Fruit fly (Drosophila melanogaster) whole organism, wandering third instar larva: ENCODE data around the gene CycB3.

Source experiments
- Abd-B ChIP-seq: fragments of >200 bp; optimal IDR thresholded peaks from 2 replicates; lab custom pipeline; 2017; ENCODE audit warnings: missing biosample characterization, missing genetic modification characterization
- CG32264 ChIP-seq: fragments of 200-800 bp; sonication (Bioruptor generic); optimal IDR thresholded peaks from 2 replicates; lab custom pipeline; 2016; ENCODE audit warnings: missing biosample characterization, missing genetic modification characterization
- CG9705 ChIP-seq: fragments of 200-800 bp; sonication (Bioruptor generic); optimal IDR thresholded peaks from 2 replicates; lab custom pipeline; 2018; ENCODE audit warnings: missing biosample characterization, mild to moderate bottlenecking, missing genetic modification characterization
- CrebA ChIP-seq: fragments of 200-800 bp; sonication (Bioruptor generic); optimal IDR thresholded peaks from 2 replicates; lab custom pipeline; 2016; ENCODE audit warnings: missing biosample characterization, mild to moderate bottlenecking, missing genetic modification characterization, borderline replicate concordance
- Dfd ChIP-seq: fragments of >200 bp; optimal IDR thresholded peaks from 2 replicates; lab custom pipeline; 2017; ENCODE audit warnings: missing biosample characterization, missing genetic modification characterization
- Dif ChIP-seq: fragments of 200-275, 200-300 bp; sonication (Bioruptor generic); optimal IDR thresholded peaks from 2 replicates; lab custom pipeline; 2018; ENCODE audit warnings: missing biosample characterization, missing genetic modification characterization; ENCODE audit not compliant: partially characterized antibody
- GATAd ChIP-seq: sonication (Bioruptor generic); optimal IDR thresholded peaks from 2 replicates; lab custom pipeline; 2016; ENCODE audit warnings: missing biosample characterization, missing genetic modification characterization
- HLH106 ChIP-seq: fragments of 200-800 bp; optimal IDR thresholded peaks from 3 replicates; lab custom pipeline; 2019; ENCODE audit warnings: missing biosample characterization, mild to moderate bottlenecking, missing genetic modification characterization, moderate library complexity
- Hnf4 ChIP-seq: fragments of 200-800 bp; sonication (Bioruptor generic); optimal IDR thresholded peaks from 2 replicates; lab custom pipeline; 2016; ENCODE audit warnings: missing biosample characterization, mild to moderate bottlenecking, missing genetic modification characterization
- Hr78 ChIP-seq: fragments of >200 bp; optimal IDR thresholded peaks from 2 replicates; lab custom pipeline; 2017; ENCODE audit warnings: missing biosample characterization, missing genetic modification characterization
- Hr83 ChIP-seq: fragments of 200-300 bp; sonication (Bioruptor generic); optimal IDR thresholded peaks from 2 replicates; lab custom pipeline; 2016; ENCODE audit warnings: missing biosample characterization, mild to moderate bottlenecking, missing genetic modification characterization, moderate library complexity; ENCODE audit not compliant: poor library complexity, severe bottlenecking
- Mio ChIP-seq: sonication (Bioruptor generic); optimal IDR thresholded peaks from 2 replicates; lab custom pipeline; 2016; ENCODE audit warnings: missing biosample characterization, missing genetic modification characterization
- Myc ChIP-seq: fragments of >200 bp; optimal IDR thresholded peaks from 2 replicates; lab custom pipeline; 2017
- N ChIP-seq: fragments of >200 bp; optimal IDR thresholded peaks from 2 replicates; lab custom pipeline; 2018; ENCODE audit warnings: missing biosample characterization, missing external identifiers, missing genetic modification characterization
- OdsH ChIP-seq: fragments of 200-800 bp; sonication (Bioruptor generic); optimal IDR thresholded peaks from 2 replicates; lab custom pipeline; 2016; ENCODE audit warnings: missing biosample characterization, mild to moderate bottlenecking, missing genetic modification characterization
- Rel ChIP-seq, 2 experiments: fragments of 200-800 bp; sonication (Bioruptor generic) in 1 of 2; optimal IDR thresholded peaks; 2 replicates in 1 of 2; 3 replicates in 1 of 2; lab custom pipeline; 2016 to 2019; ENCODE audit warnings: mild to moderate bottlenecking in 2 of 2, missing biosample characterization in 2 of 2, missing genetic modification characterization in 2 of 2, moderate library complexity in 1 of 2
- Sp1 ChIP-seq: fragments of 200-800 bp; sonication (Bioruptor generic); optimal IDR thresholded peaks from 3 replicates; lab custom pipeline; 2019; ENCODE audit warnings: missing biosample characterization, mild to moderate bottlenecking, missing genetic modification characterization, moderate library complexity
- Vsx2 ChIP-seq: fragments of 200-300, 225-300 bp; sonication (Bioruptor generic); optimal IDR thresholded peaks from 2 replicates; lab custom pipeline; 2018; ENCODE audit warnings: missing biosample characterization, missing genetic modification characterization; ENCODE audit not compliant: partially characterized antibody
- br ChIP-seq: fragments of 200-800 bp; sonication (Bioruptor generic); optimal IDR thresholded peaks from 2 replicates; lab custom pipeline; 2016; ENCODE audit warnings: missing biosample characterization, missing genetic modification characterization
- brk ChIP-seq: fragments of 200-800 bp; sonication (Bioruptor generic); optimal IDR thresholded peaks from 2 replicates; lab custom pipeline; 2016; ENCODE audit warnings: missing biosample characterization, mild to moderate bottlenecking, missing genetic modification characterization
- dl ChIP-seq, 2 experiments: fragments of 175-275, 200-275 bp in 1 of 2; fragments of 200-275 bp in 1 of 2; sonication (Bioruptor generic); optimal IDR thresholded peaks; lab custom pipeline; 2018; ENCODE audit warnings: mild to moderate bottlenecking in 2 of 2, missing biosample characterization in 2 of 2, missing genetic modification characterization in 2 of 2, moderate library complexity in 2 of 2; ENCODE audit not compliant: partially characterized antibody in 2 of 2, insufficient read depth in 1 of 2
- dmrt93B ChIP-seq: fragments of 200-800 bp; sonication (Bioruptor generic); optimal IDR thresholded peaks from 2 replicates; lab custom pipeline; 2018; ENCODE audit warnings: missing biosample characterization, mild to moderate bottlenecking, missing genetic modification characterization
- dsf ChIP-seq: sonication (Bioruptor generic); optimal IDR thresholded peaks from 2 replicates; lab custom pipeline; 2016; ENCODE audit warnings: missing biosample characterization, missing genetic modification characterization, borderline replicate concordance
- ey ChIP-seq: fragments of 200-800 bp; sonication (Bioruptor generic); optimal IDR thresholded peaks from 2 replicates; lab custom pipeline; 2016; ENCODE audit warnings: missing biosample characterization, missing genetic modification characterization
- foxo ChIP-seq, 2 experiments: fragments of 200-800 bp; sonication (Bioruptor generic); optimal IDR thresholded peaks; 2 replicates in 1 of 2; 3 replicates in 1 of 2; lab custom pipeline; 2016 to 2017; ENCODE audit warnings: missing biosample characterization in 2 of 2, missing genetic modification characterization in 2 of 2
- fru ChIP-seq: fragments of 200-800 bp; sonication (Bioruptor generic); optimal IDR thresholded peaks from 3 replicates; lab custom pipeline; 2016; ENCODE audit warnings: missing biosample characterization, mild to moderate bottlenecking, missing genetic modification characterization
- h ChIP-seq: fragments of 200-800 bp; sonication (Bioruptor generic); optimal IDR thresholded peaks from 3 replicates; lab custom pipeline; 2016; ENCODE audit warnings: missing biosample characterization, mild to moderate bottlenecking, missing genetic modification characterization
- jim ChIP-seq: fragments of 175-275, 200-325 bp; sonication (Bioruptor generic); optimal IDR thresholded peaks from 2 replicates; lab custom pipeline; 2016; ENCODE audit warnings: missing biosample characterization, mild to moderate bottlenecking, missing genetic modification characterization
- lola ChIP-seq: fragments of >200 bp; optimal IDR thresholded peaks from 2 replicates; lab custom pipeline; 2017; ENCODE audit warnings: missing biosample characterization, missing genetic modification characterization
- pan ChIP-seq: fragments of >200 bp; optimal IDR thresholded peaks from 2 replicates; lab custom pipeline; 2017
- psq ChIP-seq: fragments of 200-800 bp; sonication (Bioruptor generic); optimal IDR thresholded peaks from 3 replicates; lab custom pipeline; 2017; ENCODE audit warnings: missing biosample characterization, mild to moderate bottlenecking, missing genetic modification characterization, moderate library complexity
- rgr ChIP-seq: fragments of 200-800 bp; sonication (Bioruptor generic); optimal IDR thresholded peaks from 3 replicates; lab custom pipeline; 2016; ENCODE audit warnings: missing biosample characterization, mild to moderate bottlenecking, missing genetic modification characterization
- sage ChIP-seq: fragments of 200-800 bp; sonication (Bioruptor generic); optimal IDR thresholded peaks from 2 replicates; lab custom pipeline; 2016; ENCODE audit warnings: missing biosample characterization, mild to moderate bottlenecking, missing genetic modification characterization
- sv ChIP-seq: fragments of 200-800 bp; sonication (Bioruptor generic); optimal IDR thresholded peaks from 3 replicates; lab custom pipeline; 2016; ENCODE audit warnings: missing biosample characterization, missing genetic modification characterization
- tai ChIP-seq: sonication (Bioruptor generic); optimal IDR thresholded peaks from 2 replicates; lab custom pipeline; 2016; ENCODE audit warnings: missing biosample characterization, missing genetic modification characterization
- usp ChIP-seq: fragments of >200 bp; optimal IDR thresholded peaks from 2 replicates; lab custom pipeline; 2017; ENCODE audit warnings: missing biosample characterization, missing genetic modification characterization
- woc ChIP-seq: sonication (Bioruptor generic); optimal IDR thresholded peaks from 2 replicates; lab custom pipeline; 2016; ENCODE audit warnings: missing biosample characterization, mild to moderate bottlenecking, missing genetic modification characterization

Gene CycB3

dm6 chr3R:24886470-24886869 lies 15.9 kb upstream of the CycB3 start:
- TF ChIP-seq jim (no peak), Hnf4 (GFP tag; lab: Kevin White, UChicago) (no peak), Dfd (no peak), OdsH (GFP tag; lab: Kevin White, UChicago) (no peak), br (GFP tag; lab: Kevin White, UChicago) (no peak), Rel (GFP tag; optimal IDR thresholded peaks at IDR 0.05; lab: Kevin White, UChicago) (no peak), Rel (tag; optimal IDR thresholded peaks at IDR 0.05; lab: Kevin White, UChicago) (no peak), Abd-B (GFP tag; lab: Kevin White, UChicago) (no peak)

dm6 chr3R:24878655-24879054 lies 8.0 kb upstream of the CycB3 start:
- TF ChIP-seq CrebA (GFP tag; lab: Kevin White, UChicago) (no peak), ey (GFP tag; lab: Kevin White, UChicago) (no peak), Hr83 (GFP tag; lab: Kevin White, UChicago) (no peak), Rel (GFP tag; optimal IDR thresholded peaks at IDR 0.05; lab: Kevin White, UChicago) (no peak), Rel (tag; optimal IDR thresholded peaks at IDR 0.05; lab: Kevin White, UChicago) (peak; percentile 73)
- TF ChIP-seq, all 38 proteins: peak for 1

DNA sequence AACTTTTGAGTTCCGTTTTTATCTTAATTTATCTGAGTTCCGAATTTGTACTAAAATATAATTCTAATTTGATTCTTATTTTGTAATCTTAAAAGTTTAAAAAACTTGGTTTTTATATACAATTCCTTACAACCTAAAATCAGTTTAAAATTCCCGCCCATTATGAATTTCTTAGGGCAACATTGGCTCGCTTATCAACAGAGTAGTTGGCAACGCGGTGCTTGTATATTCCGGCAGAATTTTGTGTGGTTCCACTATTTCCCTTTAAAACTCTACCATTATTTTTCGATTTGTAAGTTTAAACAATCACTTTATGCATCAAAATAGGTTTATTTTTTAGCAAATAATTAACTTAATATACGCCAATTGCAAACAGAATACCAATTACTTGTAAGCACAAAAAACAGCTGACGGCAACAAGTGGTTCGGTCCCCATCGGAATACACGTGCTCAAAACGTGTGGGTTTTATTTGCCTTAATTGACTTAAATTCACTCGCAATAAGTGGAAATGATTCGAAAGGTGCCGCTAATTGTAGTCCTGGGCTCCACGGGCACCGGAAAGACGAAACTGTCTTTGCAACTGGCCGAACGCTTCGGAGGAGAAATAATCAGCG lies 6.3 kb upstream of the CycB3 start, which contains the start of the genes CG11089 and CG31381:
CG11089 (plus strand) TSS at position 203 of the 615 bp plus-strand sequence.
CG31381 (plus strand) TSS at position 203 of the 615 bp plus-strand sequence.
- TF ChIP-seq fru (GFP tag; lab: Kevin White, UChicago) (no peak), CrebA (GFP tag; lab: Kevin White, UChicago) (no peak), CG32264 (GFP tag; lab: Kevin White, UChicago) (no peak), h (GFP tag; lab: Kevin White, UChicago) (no peak), Rel (GFP tag; optimal IDR thresholded peaks at IDR 0.05; lab: Kevin White, UChicago) (no peak), Rel (tag; optimal IDR thresholded peaks at IDR 0.05; lab: Kevin White, UChicago) (peak; percentile 99), Myc (peak; percentile 54), Mio (GFP tag; lab: Kevin White, UChicago) (no peak), Hr83 (GFP tag; lab: Kevin White, UChicago) (no peak), Abd-B (GFP tag; lab: Kevin White, UChicago) (no peak), HLH106 (tag; lab: Kevin White, UChicago) (no peak), Hnf4 (GFP tag; lab: Kevin White, UChicago) (no peak), pan (no peak), tai (GFP tag; lab: Kevin White, UChicago) (no peak), psq (GFP tag; lab: Kevin White, UChicago) (no peak), N (no peak)
- TF ChIP-seq, all 38 proteins: peak for 2

DNA sequence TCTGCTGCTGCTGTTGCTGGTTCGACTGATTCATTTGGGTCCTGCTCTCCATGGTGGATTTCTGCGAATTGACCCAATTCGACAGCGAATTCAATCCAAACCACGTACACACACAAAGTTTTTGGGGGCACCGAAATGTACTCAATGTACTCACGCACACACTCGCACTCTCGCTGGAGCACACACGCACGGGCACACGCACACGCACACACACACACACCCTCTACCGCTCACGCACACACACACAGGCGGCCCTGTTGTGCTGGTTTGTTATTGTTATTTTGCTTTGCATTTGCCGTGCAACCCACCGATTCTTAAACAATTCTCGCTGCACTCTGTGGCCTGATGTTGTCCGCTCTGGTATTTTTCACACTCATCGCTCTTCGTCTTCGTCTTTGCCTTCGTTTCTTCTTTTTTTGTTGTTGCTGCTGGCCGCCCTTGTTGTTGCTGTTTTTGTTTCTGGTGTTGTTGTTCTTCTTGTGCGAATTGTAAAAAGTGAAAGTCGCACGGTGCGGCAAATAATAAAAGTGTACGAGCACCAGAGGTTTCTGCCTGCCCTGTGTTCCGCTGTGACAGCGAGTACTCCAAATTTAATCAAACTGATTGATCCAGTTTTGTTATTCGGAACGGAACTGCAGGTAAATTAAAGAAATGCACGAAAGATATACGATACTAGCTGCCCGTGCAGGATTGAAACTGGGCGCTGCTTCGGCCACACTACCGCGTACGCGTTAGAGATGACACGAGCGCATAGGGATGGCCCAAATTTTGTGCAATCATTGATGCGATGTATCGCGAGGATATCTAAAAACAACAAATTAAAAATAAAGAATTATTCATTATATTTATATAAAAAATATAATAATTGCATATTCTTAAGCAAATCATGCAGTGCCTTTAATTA lies 5.6 kb upstream of the CycB3 start, which contains the start of gene CG3744:
CG3744 (minus strand) TSS at position 716 of the 904 bp plus-strand sequence.
- TF ChIP-seq CG9705 (GFP tag; lab: Kevin White, UChicago) (peak; percentile 84), sv (GFP tag; lab: Kevin White, UChicago) (peak; percentile 86), rgr (peak; percentile 81), sage (GFP tag; lab: Kevin White, UChicago) (no peak), dsf (GFP tag; lab: Kevin White, UChicago) (no peak), lola (GFP tag; lab: Kevin White, UChicago) (no peak), Sp1 (GFP tag; lab: Kevin White, UChicago) (peak; percentile 81), HLH106 (tag; lab: Kevin White, UChicago) (peak; percentile 90), Mio (GFP tag; lab: Kevin White, UChicago) (no peak), tai (GFP tag; lab: Kevin White, UChicago) (no peak), fru (GFP tag; lab: Kevin White, UChicago) (peak; percentile 59), N (peak; percentile 70), Dif (no peak), usp (GFP tag; lab: Kevin White, UChicago) (no peak), pan (no peak), br (GFP tag; lab: Kevin White, UChicago) (peak; percentile 57), Hr78 (no peak), dmrt93B (GFP tag; lab: Kevin White, UChicago) (peak; percentile 78), Abd-B (GFP tag; lab: Kevin White, UChicago) (no peak), Myc (no peak), dl (GFP tag; optimal IDR thresholded peaks at IDR 0.05; lab: Kevin White, UChicago; ENCODE audit: insufficient read depth in 1 of 2, partially characterized antibody in 2 of 2) (no peak), Vsx2 (GFP tag; lab: Kevin White, UChicago) (no peak), woc (GFP tag; lab: Kevin White, UChicago) (peak; percentile 88), Hr83 (GFP tag; lab: Kevin White, UChicago) (peak; percentile 96), psq (GFP tag; lab: Kevin White, UChicago) (peak; percentile 72), foxo (GFP tag; optimal IDR thresholded peaks at IDR 0.05; lab: Kevin White, UChicago) (peak in 1 of 2 experiments; percentile 87), OdsH (GFP tag; lab: Kevin White, UChicago) (peak; percentile 61), brk (GFP tag; lab: Kevin White, UChicago) (no peak), jim (peak; percentile 54), GATAd (GFP tag; lab: Kevin White, UChicago) (peak; percentile 53)
